Fruit fly (Drosophila melanogaster): ENCODE results near the gene CG12078.

CG12078 gene

dm6 chr3L:3224740-3225719 is 19.1 kb downstream of the CG12078 start, which contains the start of gene Larp4B:
Gene Larp4B, plus strand, starts transcription at chr3L:3224838.
- TF ChIP-seq Pif1A (GFP tag; optimal IDR thresholded peaks at IDR 0.05) (no peak), fd96Ca (GFP tag; IDR thresholded peaks at IDR 0.05) (no peak; the same call in 2 of the 3 replicates), CG17806 (tag; optimal IDR thresholded peaks at IDR 0.05) (no peak), CG34367 (tag; optimal IDR thresholded peaks at IDR 0.05) (no peak)

DNA sequence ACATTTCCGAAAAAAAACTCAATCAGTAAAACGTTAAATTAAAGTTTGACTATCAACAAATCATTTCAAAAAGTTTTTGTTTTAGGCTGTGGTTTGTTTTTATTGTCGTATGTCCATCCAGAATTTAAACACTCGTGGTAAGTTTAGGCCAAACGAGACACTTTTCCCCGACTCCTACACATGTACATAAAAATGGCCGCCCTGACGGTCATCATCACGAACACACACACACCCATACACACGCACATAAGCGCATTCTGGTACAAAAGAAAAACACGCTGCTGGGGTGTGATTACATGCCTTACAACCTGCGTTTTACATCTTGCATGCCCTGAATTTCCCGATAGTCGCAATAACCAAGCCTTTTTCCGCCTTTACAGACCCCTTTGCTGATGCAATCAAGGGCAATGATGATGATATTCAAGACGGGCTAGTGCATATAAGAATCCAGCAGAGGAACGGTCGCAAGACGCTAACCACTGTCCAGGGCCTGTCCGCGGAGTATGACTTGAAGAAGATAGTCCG is 20.6 kb downstream of the CG12078 start:
- TF ChIP-seq rn (GFP tag; IDR thresholded peaks at IDR 0.05), result no peak
- TF ChIP-seq Pif1A (GFP tag; optimal IDR thresholded peaks at IDR 0.05), result no peak
- TF ChIP-seq D1 (tag; optimal IDR thresholded peaks at IDR 0.05), result no peak
- no peak for TF ChIP-seq CG8301 (tag; optimal IDR thresholded peaks at IDR 0.05)
- peak; percentile 39 for TF ChIP-seq EcR (GFP tag; optimal IDR thresholded peaks at IDR 0.05)

dm6 chr3L:3222643-3223389 is 21.3 kb downstream of the CG12078 start, which contains the start of the genes RpL28 and eIF1:
Gene RpL28, minus strand, starts transcription at chr3L:3222960.
Gene eIF1, plus strand, starts transcription at chr3L:3223341.
- no peak for TF ChIP-seq CG13204 (GFP tag; optimal IDR thresholded peaks at IDR 0.05)
- TF ChIP-seq EcR (GFP tag; optimal IDR thresholded peaks at IDR 0.05), result no peak
- peak; percentile 35 for TF ChIP-seq CG17806 (tag; optimal IDR thresholded peaks at IDR 0.05)
- TF ChIP-seq CG8159 (tag; optimal IDR thresholded peaks at IDR 0.05), result peak; percentile 67
- TF ChIP-seq CG12605 (GFP tag; IDR thresholded peaks at IDR 0.05), result peak; percentile 53; the same call in 1 of the 2 replicates
- peak; percentile 80 for TF ChIP-seq CG34367 (tag; optimal IDR thresholded peaks at IDR 0.05)
- TF ChIP-seq gl (tag; optimal IDR thresholded peaks at IDR 0.05), result peak; percentile 33
- TF ChIP-seq CG10348 (GFP tag; IDR thresholded peaks at IDR 0.05), result no peak
- no peak for TF ChIP-seq CG8301 (tag; optimal IDR thresholded peaks at IDR 0.05)
- TF ChIP-seq CG4496 (GFP tag; IDR thresholded peaks at IDR 0.05), result peak; percentile 92
- TF ChIP-seq CG32121 (GFP tag; IDR thresholded peaks at IDR 0.05), result no peak
- peak; percentile 74 for TF ChIP-seq CG15710 (tag; optimal IDR thresholded peaks at IDR 0.05)
- no peak for TF ChIP-seq Pif1A (GFP tag; optimal IDR thresholded peaks at IDR 0.05)
- peak; percentile 32; the same call in 1 of the 2 replicates for TF ChIP-seq rn (GFP tag; IDR thresholded peaks at IDR 0.05)
- peak; percentile 93 for TF ChIP-seq Snoo (tag; optimal IDR thresholded peaks at IDR 0.05)
- TF ChIP-seq Ets98B (GFP tag; IDR thresholded peaks at IDR 0.05), result peak; percentile 71
- TF ChIP-seq Pif1B (GFP tag; optimal IDR thresholded peaks at IDR 0.05), result no peak
- peak; percentile 39; the same call in 1 of the 3 replicates for TF ChIP-seq fd96Ca (GFP tag; IDR thresholded peaks at IDR 0.05)
- no peak for TF ChIP-seq D1 (tag; optimal IDR thresholded peaks at IDR 0.05)
- no peak for TF ChIP-seq CG14655 (GFP tag; optimal IDR thresholded peaks at IDR 0.05)
- peak; percentile 44 for TF ChIP-seq CG9948 (tag; optimal IDR thresholded peaks at IDR 0.05)

- TF ChIP-seq CG13204 (GFP tag; optimal IDR thresholded peaks at IDR 0.05) (no peak), fd96Ca (GFP tag; IDR thresholded peaks at IDR 0.05) (no peak), CG15710 (tag; optimal IDR thresholded peaks at IDR 0.05) (no peak), CG32121 (GFP tag; IDR thresholded peaks at IDR 0.05) (no peak), CG17806 (tag; optimal IDR thresholded peaks at IDR 0.05) (no peak), Ets98B (GFP tag; IDR thresholded peaks at IDR 0.05) (no peak), CG8301 (tag; optimal IDR thresholded peaks at IDR 0.05) (no peak), Snoo (tag; optimal IDR thresholded peaks at IDR 0.05) (no peak), CG12605 (GFP tag; IDR thresholded peaks at IDR 0.05) (no peak), Pif1A (GFP tag; optimal IDR thresholded peaks at IDR 0.05) (no peak), CG34367 (tag; optimal IDR thresholded peaks at IDR 0.05) (no peak), CG10348 (GFP tag; IDR thresholded peaks at IDR 0.05) (no peak), Pif1B (GFP tag; optimal IDR thresholded peaks at IDR 0.05) (no peak), EcR (GFP tag; optimal IDR thresholded peaks at IDR 0.05) (no peak), CG4496 (GFP tag; IDR thresholded peaks at IDR 0.05) (no peak), rn (GFP tag; IDR thresholded peaks at IDR 0.05) (no peak), D1 (tag; optimal IDR thresholded peaks at IDR 0.05) (no peak), CG8159 (tag; optimal IDR thresholded peaks at IDR 0.05) (no peak), gl (tag; optimal IDR thresholded peaks at IDR 0.05) (no peak)
These were observed 25.2 kb downstream of the CG12078 start, which contains the start of the genes hob and nSMase for dm6 chr3L:3218859-3219258. Gene hob, minus strand, starts transcription at chr3L:3218920. Gene nSMase, plus strand, starts transcription at chr3L:3219156.

dm6 chr3L:3208895-3209294 is 35.2 kb downstream of the CG12078 start, which contains the start of the genes CG32269 and CG32270:
Gene CG32269, minus strand, starts transcription at chr3L:3208985.
Gene CG32270, minus strand, starts transcription at chr3L:3208985.
- TF ChIP-seq fd96Ca (GFP tag; IDR thresholded peaks at IDR 0.05) (no peak), CG8159 (tag; optimal IDR thresholded peaks at IDR 0.05) (no peak), EcR (GFP tag; optimal IDR thresholded peaks at IDR 0.05) (no peak), Snoo (tag; optimal IDR thresholded peaks at IDR 0.05) (no peak), CG17806 (tag; optimal IDR thresholded peaks at IDR 0.05) (no peak)

Measured in whole organism, pupa.